Worm (Caenorhabditis elegans): ENCODE data around the gene T26C12.3.

ce11 chrIV:3291977-3292561 is 18.9 kb upstream of the T26C12.3 start, which contains the start of gene W08E12.8:
- no peak for TF ChIP-seq him-1 (tag; optimal IDR thresholded peaks at IDR 0.05)
- no peak for TF ChIP-seq dao-5 (tag; optimal IDR thresholded peaks at IDR 0.05)
